Worm (Caenorhabditis elegans) whole organism, young adult: ENCODE data around the gene C42C1.8.

Experiments used
- chd-7 ChIP-seq: sonication (generic microtip); optimal IDR thresholded peaks from 2 replicates; lab custom pipeline; 2016; ENCODE audit warnings: mild to moderate bottlenecking, missing genetic modification characterization, moderate library complexity, missing compliant biosample characterization
- die-1 ChIP-seq: sonication (generic microtip); optimal IDR thresholded peaks from 2 replicates; lab custom pipeline; 2016; ENCODE audit warnings: missing genotype, mild to moderate bottlenecking, missing genetic modification characterization, missing compliant biosample characterization
- unc-130 ChIP-seq: sonication (generic microtip); optimal IDR thresholded peaks from 2 replicates; lab custom pipeline; 2016; ENCODE audit warnings: missing genetic modification reagents, missing genetic modification characterization, missing compliant biosample characterization

- no peak for TF ChIP-seq chd-7 (tag; lab: Kevin White, UChicago)
- no peak for TF ChIP-seq die-1 (tag; lab: Kevin White, UChicago)
- no peak for TF ChIP-seq unc-130 (GFP tag; lab: Kevin White, UChicago)
Observed at ce11 chrIV:12259161-12259870, 31.5 kb upstream of the C42C1.8 start, which contains the start of gene Y39C12A.9.
